Worm (Caenorhabditis elegans): ENCODE measurements around the gene F07E5.8.

DNA sequence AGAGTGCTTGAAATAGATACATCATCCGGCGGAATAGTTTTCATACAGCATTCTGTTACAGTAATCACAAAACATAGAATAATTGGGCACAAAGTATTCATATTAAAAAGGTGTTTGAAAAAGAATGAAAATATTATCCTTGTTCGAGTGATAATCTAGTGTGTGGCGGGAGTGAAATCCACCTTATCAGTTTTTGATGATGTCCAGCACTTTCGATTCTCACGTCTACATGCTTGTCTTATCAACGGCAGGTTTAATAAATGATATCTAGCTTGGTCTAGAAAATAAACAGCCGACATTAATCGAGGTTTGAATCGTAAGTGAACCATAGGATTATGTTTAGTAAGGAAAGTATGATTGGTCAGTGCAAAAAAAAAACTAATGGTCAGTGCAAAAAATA is 34.5 kb upstream of the F07E5.8 start, which contains the start of gene R52.5:
- TF ChIP-seq lin-13 (GFP tag; optimal IDR thresholded peaks at IDR 0.05) (no peak), nhr-77 (tag; optimal IDR thresholded peaks at IDR 0.05) (no peak), fkh-10 (GFP tag; optimal IDR thresholded peaks at IDR 0.05) (no peak), snpc-4 (tag; optimal IDR thresholded peaks at IDR 0.05) (no peak), egl-27 (tag; optimal IDR thresholded peaks at IDR 0.05) (no peak), nhr-11 (tag; optimal IDR thresholded peaks at IDR 0.05) (no peak), efl-1 (optimal IDR thresholded peaks at IDR 0.05) (no peak), efl-1 (GFP tag; optimal IDR thresholded peaks at IDR 0.05 in 1 of 2) (no peak), hpl-2 (GFP tag; optimal IDR thresholded peaks at IDR 0.05) (no peak), elt-2 (tag; optimal IDR thresholded peaks at IDR 0.05) (no peak), lsy-2 (tag; optimal IDR thresholded peaks at IDR 0.05) (no peak), elt-3 (tag; optimal IDR thresholded peaks at IDR 0.05) (no peak)

Data from whole organism, L1 larva.